Fruit fly (Drosophila melanogaster) whole organism, prepupa: Measurements from ENCODE around the gene CG5535.
A peak's percentile ranks its signal among the peaks of the same experiment; 100 is the strongest.

Source experiments
- Blimp-1 ChIP-seq: fragments of 200-800 bp; sonication (Bioruptor generic); optimal IDR thresholded peaks from 3 replicates; lab custom pipeline; 2017; ENCODE audit warnings: missing biosample characterization, missing genetic modification characterization, mild to moderate bottlenecking, moderate library complexity, missing genetic modification reagents
- CG10631 ChIP-seq: fragments of 200-800 bp; sonication (Bioruptor generic); optimal IDR thresholded peaks from 2 replicates; lab custom pipeline; 2016; ENCODE audit warnings: missing biosample characterization, missing genetic modification characterization
- CG10669 ChIP-seq: fragments of 200-800 bp; sonication (Bioruptor generic); optimal IDR thresholded peaks from 3 replicates; lab custom pipeline; 2018; ENCODE audit warnings: missing biosample characterization, mild to moderate bottlenecking, missing genetic modification characterization, moderate library complexity
- CG11294 ChIP-seq: fragments of 200-800 bp; sonication (Bioruptor generic); IDR thresholded peaks from 2 replicates; pipeline ENCODE4 v1.3.6; 2022; ENCODE audit warnings: missing biosample characterization, missing genetic modification characterization
- CG11762 ChIP-seq: fragments of 200-800 bp; sonication (Bioruptor generic); optimal IDR thresholded peaks from 3 replicates; lab custom pipeline; 2016; ENCODE audit warnings: missing biosample characterization, missing genetic modification characterization; ENCODE audit not compliant: insufficient read depth
- CG11902 ChIP-seq: fragments of 200-800 bp; sonication (Bioruptor generic); optimal IDR thresholded peaks from 3 replicates; lab custom pipeline; 2016; ENCODE audit warnings: missing biosample characterization, missing genetic modification characterization
- CG15336 ChIP-seq: fragments of 200-800 bp; sonication (Bioruptor generic); IDR thresholded peaks from 2 replicates; pipeline ENCODE4 v1.3.6; 2022; ENCODE audit warnings: missing biosample characterization, missing genetic modification characterization
- CG1621 ChIP-seq: fragments of 200-800 bp; sonication (Bioruptor generic); optimal IDR thresholded peaks from 3 replicates; lab custom pipeline; 2018; ENCODE audit warnings: missing biosample characterization, mild to moderate bottlenecking, missing genetic modification characterization
- CG3032 ChIP-seq: fragments of 200-800 bp; optimal IDR thresholded peaks from 2 replicates; lab custom pipeline; 2019; ENCODE audit warnings: missing biosample characterization, mild to moderate bottlenecking, missing genetic modification characterization, moderate library complexity
- CG34406 ChIP-seq: fragments of 200-800 bp; sonication (Bioruptor generic); optimal IDR thresholded peaks from 3 replicates; lab custom pipeline; 2016; ENCODE audit warnings: missing biosample characterization, missing genetic modification characterization
- CG3919 ChIP-seq: fragments of 200-800 bp; sonication (Bioruptor generic); optimal IDR thresholded peaks from 3 replicates; lab custom pipeline; 2016; ENCODE audit warnings: missing biosample characterization, missing genetic modification characterization
- CG4318 ChIP-seq: fragments of 200-800 bp; sonication (Bioruptor generic); optimal IDR thresholded peaks from 3 replicates; lab custom pipeline; 2017; ENCODE audit warnings: missing biosample characterization, mild to moderate bottlenecking, missing genetic modification characterization
- CG6163 ChIP-seq: fragments of 200-800 bp; sonication (Bioruptor generic); IDR thresholded peaks from 3 replicates; pipeline ENCODE4 v1.3.6; 2022; ENCODE audit warnings: missing biosample characterization, missing genetic modification characterization
- CG6276 ChIP-seq: fragments of 200-800 bp; sonication (Bioruptor generic); optimal IDR thresholded peaks from 2 replicates; lab custom pipeline; 2017; ENCODE audit warnings: missing biosample characterization, mild to moderate bottlenecking, missing genetic modification characterization
- CG6792 ChIP-seq: fragments of 200-800 bp; sonication (Bioruptor generic); optimal IDR thresholded peaks from 3 replicates; lab custom pipeline; 2016; ENCODE audit warnings: missing biosample characterization, missing genetic modification characterization
- CG6808 ChIP-seq: fragments of 200-800 bp; sonication (Bioruptor generic); optimal IDR thresholded peaks from 3 replicates; lab custom pipeline; 2017; ENCODE audit warnings: missing biosample characterization, missing genetic modification characterization, mild to moderate bottlenecking, moderate library complexity, missing genetic modification reagents
- CG6854 ChIP-seq: fragments of 200-800 bp; sonication (Bioruptor generic); optimal IDR thresholded peaks from 2 replicates; lab custom pipeline; 2017; ENCODE audit warnings: missing biosample characterization, mild to moderate bottlenecking, missing genetic modification characterization
- CG7368 ChIP-seq: fragments of 200-800 bp; sonication (Bioruptor generic); optimal IDR thresholded peaks from 3 replicates; lab custom pipeline; 2016; ENCODE audit warnings: missing biosample characterization, missing genetic modification characterization
- CG8119 ChIP-seq: fragments of 200-800 bp; sonication (Bioruptor generic); IDR thresholded peaks from 3 replicates; pipeline ENCODE4 v1.3.6; 2022; ENCODE audit warnings: missing biosample characterization, missing genetic modification characterization
- CG8319 ChIP-seq: fragments of 200-800 bp; sonication (Bioruptor generic); optimal IDR thresholded peaks from 3 replicates; lab custom pipeline; 2016; ENCODE audit warnings: missing biosample characterization, missing genetic modification characterization
- CG8632 ChIP-seq: fragments of 200-800 bp; sonication (Bioruptor generic); optimal IDR thresholded peaks from 3 replicates; lab custom pipeline; 2016; ENCODE audit warnings: missing biosample characterization, missing genetic modification characterization
- CG9139 ChIP-seq: fragments of 200-800 bp; sonication (Bioruptor generic); optimal IDR thresholded peaks from 3 replicates; lab custom pipeline; 2017; ENCODE audit warnings: missing biosample characterization, mild to moderate bottlenecking, missing genetic modification characterization
- Eip75B ChIP-seq: fragments of 200-800 bp; sonication (Bioruptor generic); optimal IDR thresholded peaks from 3 replicates; lab custom pipeline; 2016; ENCODE audit warnings: missing biosample characterization, missing genetic modification characterization
- Eip93F ChIP-seq: fragments of 200-800 bp; sonication (Bioruptor generic); optimal IDR thresholded peaks from 2 replicates; lab custom pipeline; 2016; ENCODE audit warnings: missing biosample characterization, mild to moderate bottlenecking, missing genetic modification characterization
- Ets96B ChIP-seq: fragments of 200-800 bp; optimal IDR thresholded peaks from 2 replicates; lab custom pipeline; 2019; ENCODE audit warnings: missing biosample characterization, mild to moderate bottlenecking, missing genetic modification characterization, moderate library complexity
- Gug ChIP-seq: fragments of 200-800 bp; sonication (Bioruptor generic); IDR thresholded peaks from 2 replicates; pipeline ENCODE4 v1.3.6; 2022; ENCODE audit warnings: missing biosample characterization, missing genetic modification characterization
- Hr38 ChIP-seq: sonication (Bioruptor generic); optimal IDR thresholded peaks from 2 replicates; lab custom pipeline; 2016; ENCODE audit warnings: missing biosample characterization, missing genetic modification characterization
- Hr39 ChIP-seq: fragments of 200-800 bp; sonication (Bioruptor generic); optimal IDR thresholded peaks from 2 replicates; lab custom pipeline; 2016; ENCODE audit warnings: missing biosample characterization, missing genetic modification characterization
- Hr4 ChIP-seq: fragments of 200-800 bp; sonication (Bioruptor generic); optimal IDR thresholded peaks from 3 replicates; lab custom pipeline; 2016; ENCODE audit warnings: missing biosample characterization, missing genetic modification characterization
- Met ChIP-seq: fragments of 200-800 bp; sonication (Bioruptor generic); optimal IDR thresholded peaks from 3 replicates; lab custom pipeline; 2016; ENCODE audit warnings: missing biosample characterization, missing genetic modification characterization
- OdsH ChIP-seq: fragments of 200-800 bp; sonication (Bioruptor generic); optimal IDR thresholded peaks from 3 replicates; lab custom pipeline; 2016; ENCODE audit warnings: missing biosample characterization, missing genetic modification characterization
- Smox ChIP-seq: fragments of 200-800 bp; sonication (Bioruptor generic); optimal IDR thresholded peaks from 3 replicates; lab custom pipeline; 2016; ENCODE audit warnings: missing biosample characterization, missing genetic modification characterization
- Sox14 ChIP-seq: fragments of 200-800 bp; sonication (Bioruptor generic); optimal IDR thresholded peaks from 3 replicates; lab custom pipeline; 2016; ENCODE audit warnings: missing biosample characterization, missing genetic modification characterization
- achi ChIP-seq: fragments of 200-800 bp; sonication (Bioruptor generic); optimal IDR thresholded peaks from 3 replicates; lab custom pipeline; 2016; ENCODE audit warnings: missing biosample characterization, missing genetic modification characterization
- acj6 ChIP-seq: fragments of 200-800 bp; sonication (Bioruptor generic); optimal IDR thresholded peaks from 3 replicates; lab custom pipeline; 2016; ENCODE audit warnings: missing biosample characterization, missing genetic modification characterization
- cyc ChIP-seq: fragments of 200-800 bp; sonication (Bioruptor generic); optimal IDR thresholded peaks from 3 replicates; lab custom pipeline; 2016; ENCODE audit warnings: missing biosample characterization, missing genetic modification characterization
- dac ChIP-seq: fragments of 200-800 bp; sonication (Bioruptor generic); optimal IDR thresholded peaks from 2 replicates; lab custom pipeline; 2017; ENCODE audit warnings: missing biosample characterization, mild to moderate bottlenecking, missing genetic modification characterization
- dsx ChIP-seq: fragments of 200-800 bp; optimal IDR thresholded peaks from 3 replicates; lab custom pipeline; 2019; ENCODE audit warnings: missing biosample characterization, mild to moderate bottlenecking, missing genetic modification characterization, moderate library complexity; ENCODE audit not compliant: poor library complexity, severe bottlenecking
- eg ChIP-seq: fragments of 200-800 bp; sonication (Bioruptor generic); IDR thresholded peaks from 3 replicates; pipeline ENCODE4 v1.3.6; 2022; ENCODE audit warnings: missing biosample characterization, missing genetic modification characterization
- esn ChIP-seq: fragments of 200-800 bp; sonication (Bioruptor generic); optimal IDR thresholded peaks from 2 replicates; lab custom pipeline; 2016; ENCODE audit warnings: missing biosample characterization, mild to moderate bottlenecking, missing genetic modification characterization, moderate library complexity
- fd59A ChIP-seq: fragments of 200-800 bp; sonication (Bioruptor generic); optimal IDR thresholded peaks from 2 replicates; lab custom pipeline; 2017; ENCODE audit warnings: missing biosample characterization, mild to moderate bottlenecking, missing genetic modification characterization, missing genetic modification reagents
- fd85E ChIP-seq: fragments of 200-800 bp; sonication (Bioruptor generic); optimal IDR thresholded peaks from 3 replicates; lab custom pipeline; 2016; ENCODE audit warnings: missing biosample characterization, missing genetic modification characterization
- lz ChIP-seq: fragments of 200-800 bp; sonication (Bioruptor generic); optimal IDR thresholded peaks from 3 replicates; lab custom pipeline; 2016; ENCODE audit warnings: missing biosample characterization, missing genetic modification characterization
- net ChIP-seq: fragments of 200-800 bp; sonication (Bioruptor generic); optimal IDR thresholded peaks from 3 replicates; lab custom pipeline; 2016; ENCODE audit warnings: missing biosample characterization, missing genetic modification characterization
- pdm3 ChIP-seq: fragments of 200-800 bp; sonication (Bioruptor generic); optimal IDR thresholded peaks from 3 replicates; lab custom pipeline; 2016; ENCODE audit warnings: missing biosample characterization, missing genetic modification characterization
- salr ChIP-seq, 2 experiments: fragments of 200-800 bp; sonication (Bioruptor generic); optimal IDR thresholded peaks; 3 replicates each; lab custom pipeline; 2016 to 2018; ENCODE audit warnings: missing biosample characterization in 2 of 2, missing genetic modification characterization in 2 of 2, mild to moderate bottlenecking in 1 of 2
- spab ChIP-seq: fragments of 200-800 bp; sonication (Bioruptor generic); optimal IDR thresholded peaks from 2 replicates; lab custom pipeline; 2017; ENCODE audit warnings: missing biosample characterization, mild to moderate bottlenecking, missing genetic modification characterization, missing genetic modification reagents
- ss ChIP-seq, 2 experiments: fragments of 200-800 bp; sonication (Bioruptor generic); optimal IDR thresholded peaks; 2 replicates in 1 of 2; 3 replicates in 1 of 2; lab custom pipeline; 2017 to 2018; ENCODE audit warnings: mild to moderate bottlenecking in 2 of 2, missing biosample characterization in 2 of 2, missing genetic modification characterization in 2 of 2, moderate library complexity in 1 of 2
- svp ChIP-seq: fragments of 200-800 bp; sonication (Bioruptor generic); peaks from one replicate; lab custom pipeline; 2016; ENCODE audit warnings: missing biosample characterization, missing genetic modification characterization
- vri ChIP-seq: fragments of 200-800 bp; sonication (Bioruptor generic); optimal IDR thresholded peaks from 3 replicates; lab custom pipeline; 2016; ENCODE audit warnings: missing biosample characterization, mild to moderate bottlenecking, missing genetic modification characterization

CG5535 gene

dm6 chr3L:17856655-17857479 is at the start of gene CG5535:
Gene CG5535, minus strand, starts transcription at chr3L:17856794.
- TF ChIP-seq pdm3 = peak; percentile 64
- peak; percentile 66 for TF ChIP-seq CG6792
- TF ChIP-seq Eip93F = no peak
- TF ChIP-seq Sox14 = peak; percentile 41
- TF ChIP-seq ss (GFP tag; optimal IDR thresholded peaks at IDR 0.05; lab: Kevin White, UChicago) = peak; percentile 48 to 52
- peak; percentile 50 for TF ChIP-seq dsx
- peak; percentile 57 for TF ChIP-seq CG10669
- TF ChIP-seq CG7368 (GFP tag; lab: Kevin White, UChicago) = peak; percentile 47
- TF ChIP-seq vri (GFP tag; lab: Kevin White, UChicago) = peak; percentile 12
- no peak for TF ChIP-seq Met (GFP tag; lab: Kevin White, UChicago)
- TF ChIP-seq Ets96B (tag; lab: Kevin White, UChicago) = peak; percentile 73
- peak; percentile 50 for TF ChIP-seq CG9139 (GFP tag; lab: Kevin White, UChicago)
- TF ChIP-seq lz (GFP tag; lab: Kevin White, UChicago) = peak; percentile 29
- TF ChIP-seq OdsH = peak; percentile 74
- peak; percentile 76 for TF ChIP-seq acj6 (GFP tag; lab: Kevin White, UChicago)
- TF ChIP-seq CG11762 = peak; percentile 47
- TF ChIP-seq CG6854 (GFP tag; lab: Kevin White, UChicago) = no peak
- TF ChIP-seq Hr39 (GFP tag; lab: Kevin White, UChicago) = peak; percentile 36
- no peak for TF ChIP-seq fd85E
- TF ChIP-seq CG6808 (GFP tag; lab: Kevin White, UChicago) = peak; percentile 88
- TF ChIP-seq Gug = peak; percentile 35
- peak; percentile 83 for TF ChIP-seq CG10631
- TF ChIP-seq CG8119 = peak; percentile 77
- TF ChIP-seq CG34406 (GFP tag; lab: Kevin White, UChicago) = peak; percentile 56
- TF ChIP-seq fd59A = peak; percentile 60
- no peak for TF ChIP-seq Blimp-1 (GFP tag; lab: Kevin White, UChicago)
- TF ChIP-seq Smox (GFP tag; lab: Kevin White, UChicago) = no peak
- TF ChIP-seq CG1621 = no peak
- peak; percentile 20 for TF ChIP-seq CG8319
- TF ChIP-seq Hr4 = peak; percentile 73
- TF ChIP-seq CG3032 = peak; percentile 75
- TF ChIP-seq eg (GFP tag; lab: Robert Waterston, UW) = peak; percentile 76
- TF ChIP-seq CG4318 = peak; percentile 88
- no peak for TF ChIP-seq svp (GFP tag; lab: Kevin White, UChicago)
- peak; percentile 77 for TF ChIP-seq spab
- TF ChIP-seq Hr38 = no peak
- TF ChIP-seq esn (GFP tag; lab: Kevin White, UChicago) = peak; percentile 65
- peak; percentile 20 for TF ChIP-seq Eip75B (GFP tag; lab: Kevin White, UChicago)
- TF ChIP-seq CG6163 (GFP tag; lab: Robert Waterston, UW) = no peak
- peak; percentile 26; the same call in 1 of the 2 replicates for TF ChIP-seq CG11294
- TF ChIP-seq net (GFP tag; lab: Kevin White, UChicago) = peak; percentile 79
- peak; percentile 12 for TF ChIP-seq CG11902 (GFP tag; lab: Kevin White, UChicago)
- TF ChIP-seq CG6276 (GFP tag; lab: Kevin White, UChicago) = peak; percentile 91
- peak in 1 of 2 experiments; percentile 98 for TF ChIP-seq salr (GFP tag; optimal IDR thresholded peaks at IDR 0.05; lab: Kevin White, UChicago)
- TF ChIP-seq cyc (GFP tag; lab: Kevin White, UChicago) = peak; percentile 2
- peak; percentile 78 for TF ChIP-seq achi (GFP tag; lab: Kevin White, UChicago)
- peak; percentile 57 for TF ChIP-seq CG8632 (GFP tag; lab: Kevin White, UChicago)
- peak; percentile 44 for TF ChIP-seq CG15336 (GFP tag; lab: Robert Waterston, UW)
- TF ChIP-seq dac (GFP tag; lab: Kevin White, UChicago) = peak; percentile 60
- peak; percentile 68 for TF ChIP-seq CG3919 (GFP tag; lab: Kevin White, UChicago)
